Fruit fly (Drosophila melanogaster): ENCODE data around the gene dac.

DNA sequence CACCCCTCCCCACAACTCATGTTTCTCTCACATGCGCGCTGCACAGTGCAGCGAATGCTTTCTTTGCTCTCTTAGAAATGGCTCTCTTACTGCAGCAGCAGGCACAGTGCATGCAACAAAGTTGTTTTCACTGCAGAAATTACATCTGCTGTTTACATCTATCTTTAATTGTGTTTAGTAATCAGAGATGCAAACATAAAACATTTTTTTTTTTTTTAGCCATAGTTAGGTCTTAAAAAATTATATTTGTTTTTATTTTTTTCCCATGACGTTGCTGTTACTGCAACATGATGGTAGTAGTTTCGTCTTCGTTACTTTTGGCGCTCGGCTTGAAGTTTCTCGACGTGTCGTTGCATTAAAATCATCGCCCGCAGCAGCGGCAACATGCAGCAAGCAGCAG lies 15.6 kb upstream of the dac start:
- TF ChIP-seq Sox102F (GFP tag; optimal IDR thresholded peaks at IDR 0.05), result no peak
- TF ChIP-seq ranshi (GFP tag; IDR thresholded peaks at IDR 0.05), result no peak
- TF ChIP-seq Fer2 (tag; optimal IDR thresholded peaks at IDR 0.05), result no peak
- no peak for TF ChIP-seq onecut (GFP tag; IDR thresholded peaks at IDR 0.05)
- TF ChIP-seq chinmo (GFP tag; IDR thresholded peaks at IDR 0.05; ENCODE audit: partially characterized antibody), result no peak
- TF ChIP-seq Myb (GFP tag; optimal IDR thresholded peaks at IDR 0.05), result no peak
- no peak for TF ChIP-seq zen (tag; optimal IDR thresholded peaks at IDR 0.05)
- no peak for TF ChIP-seq ap (GFP tag; IDR thresholded peaks at IDR 0.05)
- TF ChIP-seq CG17186 (GFP tag; optimal IDR thresholded peaks at IDR 0.05), result no peak
- no peak for TF ChIP-seq Awh (GFP tag; IDR thresholded peaks at IDR 0.05)
- TF ChIP-seq en (GFP tag; optimal IDR thresholded peaks at IDR 0.05), result no peak

Data from whole organism, embryonic.